Fruit fly (Drosophila melanogaster) whole organism, pupa: ENCODE data around the gene CG4995.

Experiments
- CG10348 ChIP-seq: fragments of 200-800 bp; sonication (Bioruptor generic); IDR thresholded peaks from 2 replicates; pipeline ENCODE4 v1.3.6; 2022; ENCODE audit warnings: missing biosample characterization, missing genetic modification characterization
- CG12605 ChIP-seq: fragments of 200-800 bp; sonication (Bioruptor generic); IDR thresholded peaks from 2 replicates; pipeline ENCODE4 v1.3.6; 2022; ENCODE audit warnings: missing biosample characterization, missing genetic modification characterization
- CG13204 ChIP-seq: fragments of 200-800 bp; sonication (Bioruptor generic); optimal IDR thresholded peaks from 2 replicates; lab custom pipeline; 2018; ENCODE audit warnings: missing biosample characterization, mild to moderate bottlenecking, missing genetic modification characterization, moderate library complexity
- CG14655 ChIP-seq: fragments of 200-800 bp; sonication (Bioruptor generic); optimal IDR thresholded peaks from 3 replicates; lab custom pipeline; 2017; ENCODE audit warnings: mild to moderate bottlenecking, missing biosample characterization, missing genetic modification reagents, missing genetic modification characterization
- CG15710 ChIP-seq: fragments of 200-800 bp; sonication (Bioruptor generic); optimal IDR thresholded peaks from 2 replicates; lab custom pipeline; 2018; ENCODE audit warnings: missing biosample characterization, mild to moderate bottlenecking, missing genetic modification characterization, moderate library complexity
- CG17806 ChIP-seq: fragments of 200-800 bp; sonication (Bioruptor generic); optimal IDR thresholded peaks from 2 replicates; lab custom pipeline; 2018; ENCODE audit warnings: missing biosample characterization, mild to moderate bottlenecking, missing genetic modification characterization, moderate library complexity
- CG32121 ChIP-seq: fragments of 200-800 bp; sonication (Bioruptor generic); IDR thresholded peaks from 2 replicates; pipeline ENCODE4 v1.3.6; 2022; ENCODE audit warnings: missing biosample characterization, missing genetic modification characterization
- CG34367 ChIP-seq: fragments of 200-800 bp; sonication (Bioruptor generic); optimal IDR thresholded peaks from 2 replicates; lab custom pipeline; 2018; ENCODE audit warnings: missing biosample characterization, mild to moderate bottlenecking, missing genetic modification characterization
- CG4496 ChIP-seq: fragments of 200-800 bp; sonication (Bioruptor generic); IDR thresholded peaks from 3 replicates; pipeline ENCODE4 v1.3.6; 2022; ENCODE audit warnings: missing biosample characterization, missing genetic modification characterization
- CG8159 ChIP-seq: fragments of 200-800 bp; sonication (Bioruptor generic); optimal IDR thresholded peaks from 3 replicates; lab custom pipeline; 2018; ENCODE audit warnings: missing biosample characterization, mild to moderate bottlenecking, missing genetic modification characterization, moderate library complexity
- CG8301 ChIP-seq: fragments of 200-800 bp; sonication (Bioruptor generic); optimal IDR thresholded peaks from 2 replicates; lab custom pipeline; 2018; ENCODE audit warnings: missing biosample characterization, mild to moderate bottlenecking, missing genetic modification characterization
- CG9948 ChIP-seq: fragments of 200-800 bp; sonication (Bioruptor generic); optimal IDR thresholded peaks from 2 replicates; lab custom pipeline; 2018; ENCODE audit warnings: missing biosample characterization, mild to moderate bottlenecking, missing genetic modification characterization, moderate library complexity
- D1 ChIP-seq: fragments of 200-800 bp; sonication (Bioruptor generic); optimal IDR thresholded peaks from 2 replicates; lab custom pipeline; 2018; ENCODE audit warnings: missing biosample characterization, mild to moderate bottlenecking, missing genetic modification characterization, moderate library complexity
- EcR ChIP-seq: fragments of 200-800 bp; sonication (Bioruptor generic); optimal IDR thresholded peaks from 3 replicates; lab custom pipeline; 2019; ENCODE audit warnings: missing biosample characterization, missing genetic modification characterization, mild to moderate bottlenecking, moderate library complexity, missing genetic modification reagents
- Ets98B ChIP-seq: fragments of 200-800 bp; sonication (Bioruptor generic); IDR thresholded peaks from 2 replicates; pipeline ENCODE4 v1.3.6; 2022; ENCODE audit warnings: missing biosample characterization, missing genetic modification characterization
- Pif1A ChIP-seq: fragments of 200-800 bp; sonication (Bioruptor generic); optimal IDR thresholded peaks from 3 replicates; lab custom pipeline; 2016; ENCODE audit warnings: missing biosample characterization, missing genetic modification characterization
- Pif1B ChIP-seq: fragments of 200-800 bp; sonication (Bioruptor generic); optimal IDR thresholded peaks from 3 replicates; lab custom pipeline; 2016; ENCODE audit warnings: missing biosample characterization, missing genetic modification characterization
- Snoo ChIP-seq: fragments of 200-800 bp; sonication (Bioruptor generic); optimal IDR thresholded peaks from 3 replicates; lab custom pipeline; 2017; ENCODE audit warnings: missing biosample characterization, mild to moderate bottlenecking, missing genetic modification characterization, inconsistent platforms
- fd96Ca ChIP-seq: fragments of 200-800 bp; sonication (Bioruptor generic); IDR thresholded peaks from 3 replicates; pipeline ENCODE4 v1.3.6; 2022; ENCODE audit warnings: missing biosample characterization, missing genetic modification characterization
- gl ChIP-seq: fragments of 200-800 bp; sonication (Bioruptor generic); optimal IDR thresholded peaks from 2 replicates; lab custom pipeline; 2018; ENCODE audit warnings: missing biosample characterization, mild to moderate bottlenecking, missing genetic modification characterization
- rn ChIP-seq: fragments of 200-800 bp; sonication (Bioruptor generic); IDR thresholded peaks from 2 replicates; pipeline ENCODE4 v1.3.6; 2022; ENCODE audit warnings: missing biosample characterization, missing genetic modification characterization

Gene CG4995

dm6 chr2L:10333091-10333991 is 11.1 kb downstream of the CG4995 start, which contains the start of gene GATAd:
GATAd (plus strand) TSS chr2L:10333734.
- no peak for TF ChIP-seq Snoo (tag; lab: Kevin White, UChicago)
- TF ChIP-seq CG15710 (tag; lab: Kevin White, UChicago) = no peak

DNA sequence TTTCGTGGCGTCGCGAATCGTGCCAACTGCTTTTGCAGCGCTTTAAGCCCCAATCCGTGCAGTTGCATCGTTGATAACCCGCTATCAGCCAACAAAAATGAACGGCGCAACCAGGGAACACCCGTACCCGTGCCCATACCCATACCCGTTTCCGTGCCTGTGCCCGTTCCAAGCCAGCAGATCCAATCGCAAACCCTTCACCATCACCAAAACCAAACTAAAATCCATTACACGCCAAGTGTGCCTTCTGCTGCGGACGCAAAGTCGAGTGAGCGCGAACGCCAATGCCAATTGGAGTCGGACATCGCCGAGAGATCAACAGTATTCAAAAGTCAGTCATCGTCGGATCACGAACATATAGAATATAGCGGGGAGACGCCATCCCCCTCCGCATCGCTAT is 11.9 kb downstream of the CG4995 start:
- TF ChIP-seq CG4496 (no peak), EcR (GFP tag; lab: Kevin White, UChicago) (no peak), D1 (tag; lab: Kevin White, UChicago) (no peak), CG10348 (GFP tag; lab: Robert Waterston, UW) (no peak), Pif1B (GFP tag; lab: Kevin White, UChicago) (no peak), CG32121 (GFP tag; lab: Robert Waterston, UW) (no peak), CG8301 (tag; lab: Kevin White, UChicago) (no peak), CG13204 (no peak), CG14655 (GFP tag; lab: Kevin White, UChicago) (no peak), CG8159 (no peak)

DNA sequence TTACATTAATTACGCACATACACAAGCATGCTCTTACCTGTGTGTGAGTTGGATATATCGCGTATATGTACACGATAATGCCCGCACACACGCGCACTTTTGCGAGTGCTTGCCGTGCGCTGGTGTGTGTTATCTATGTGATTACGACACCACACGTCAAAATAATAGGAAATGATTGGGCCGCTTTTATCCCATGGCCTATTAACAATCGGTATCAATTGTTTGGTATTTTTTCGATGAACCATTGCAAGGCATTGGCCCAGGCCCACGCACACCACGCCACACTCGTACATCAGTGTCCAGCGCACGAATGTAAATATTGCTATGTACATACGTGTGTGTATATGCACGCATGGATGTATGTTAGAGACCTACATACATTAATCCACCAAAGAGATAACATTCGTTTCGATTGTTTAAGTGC is 12.6 kb downstream of the CG4995 start:
- peak; percentile 48 for TF ChIP-seq CG34367 (tag; lab: Kevin White, UChicago)
- peak; percentile 5 for TF ChIP-seq CG9948 (tag; lab: Kevin White, UChicago)
- TF ChIP-seq Ets98B (GFP tag; lab: Robert Waterston, UW) = peak; percentile 64; the same call in 1 of the 2 replicates
- peak; percentile 21 for TF ChIP-seq CG8301 (tag; lab: Kevin White, UChicago)
- TF ChIP-seq Pif1B (GFP tag; lab: Kevin White, UChicago) = peak; percentile 63
- peak; percentile 28 for TF ChIP-seq gl (tag; lab: Kevin White, UChicago)
- TF ChIP-seq rn = no peak
- TF ChIP-seq D1 (tag; lab: Kevin White, UChicago) = no peak
- no peak for TF ChIP-seq CG13204
- TF ChIP-seq CG17806 (tag; lab: Kevin White, UChicago) = peak; percentile 28
- no peak for TF ChIP-seq CG10348 (GFP tag; lab: Robert Waterston, UW)
- TF ChIP-seq CG15710 (tag; lab: Kevin White, UChicago) = peak; percentile 14
- no peak for TF ChIP-seq CG4496
- peak; percentile 30 for TF ChIP-seq Snoo (tag; lab: Kevin White, UChicago)
- TF ChIP-seq fd96Ca (GFP tag; lab: Robert Waterston, UW) = no peak
- no peak for TF ChIP-seq Pif1A
- peak; percentile 84 for TF ChIP-seq EcR (GFP tag; lab: Kevin White, UChicago)
- TF ChIP-seq CG32121 (GFP tag; lab: Robert Waterston, UW) = peak; percentile 51; the same call in 1 of the 2 replicates

DNA sequence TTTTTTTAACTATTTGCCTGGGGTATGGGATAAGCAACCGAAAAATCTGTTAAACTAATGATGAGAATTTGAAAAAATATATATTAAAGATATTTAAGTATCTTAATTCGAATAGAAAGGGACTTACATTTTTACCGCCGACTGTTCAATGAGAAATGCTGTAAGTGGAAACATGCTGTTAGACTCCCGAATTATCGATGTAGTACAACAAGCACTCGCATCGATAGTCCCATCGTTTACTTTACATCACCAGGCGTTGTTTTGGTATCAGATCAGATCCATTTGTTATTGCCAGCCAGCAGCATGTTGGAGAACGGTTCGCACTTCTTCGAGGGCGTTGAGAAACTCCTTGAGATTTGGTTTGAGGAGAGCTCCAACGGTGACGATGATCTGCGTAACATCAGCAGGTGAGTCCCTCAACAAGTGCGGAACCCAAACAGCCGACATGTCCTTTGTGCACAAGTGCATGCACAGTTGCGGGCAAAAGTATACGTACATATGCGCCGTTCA is 17.0 kb downstream of the CG4995 start, which contains the start of gene SamDC:
TSS of gene SamDC (plus strand) at position 246 of the 510 bp plus-strand sequence.
- TF ChIP-seq gl (tag; lab: Kevin White, UChicago) = no peak
- TF ChIP-seq CG14655 (GFP tag; lab: Kevin White, UChicago) = no peak
- TF ChIP-seq Ets98B (GFP tag; lab: Robert Waterston, UW) = peak; percentile 36; the same call in 1 of the 2 replicates
- peak; percentile 11; the same call in 1 of the 2 replicates for TF ChIP-seq CG32121 (GFP tag; lab: Robert Waterston, UW)
- no peak for TF ChIP-seq CG13204
- no peak for TF ChIP-seq CG10348 (GFP tag; lab: Robert Waterston, UW)
- TF ChIP-seq CG12605 (GFP tag; lab: Robert Waterston, UW) = 0 out of 2 replicates have a peak, but pooled peaks have one; percentile 23
- no peak for TF ChIP-seq CG17806 (tag; lab: Kevin White, UChicago)
- no peak for TF ChIP-seq CG8301 (tag; lab: Kevin White, UChicago)
- no peak for TF ChIP-seq D1 (tag; lab: Kevin White, UChicago)
- peak; percentile 3 for TF ChIP-seq CG9948 (tag; lab: Kevin White, UChicago)
- TF ChIP-seq CG34367 (tag; lab: Kevin White, UChicago) = no peak
- no peak for TF ChIP-seq fd96Ca (GFP tag; lab: Robert Waterston, UW)
- TF ChIP-seq Pif1B (GFP tag; lab: Kevin White, UChicago) = no peak
- TF ChIP-seq CG15710 (tag; lab: Kevin White, UChicago) = peak; percentile 36
- TF ChIP-seq Snoo (tag; lab: Kevin White, UChicago) = peak; percentile 25
- no peak for TF ChIP-seq CG4496
- TF ChIP-seq rn = no peak
- peak; percentile 39 for TF ChIP-seq CG8159
- TF ChIP-seq Pif1A = peak; percentile 19
- no peak for TF ChIP-seq EcR (GFP tag; lab: Kevin White, UChicago)

DNA sequence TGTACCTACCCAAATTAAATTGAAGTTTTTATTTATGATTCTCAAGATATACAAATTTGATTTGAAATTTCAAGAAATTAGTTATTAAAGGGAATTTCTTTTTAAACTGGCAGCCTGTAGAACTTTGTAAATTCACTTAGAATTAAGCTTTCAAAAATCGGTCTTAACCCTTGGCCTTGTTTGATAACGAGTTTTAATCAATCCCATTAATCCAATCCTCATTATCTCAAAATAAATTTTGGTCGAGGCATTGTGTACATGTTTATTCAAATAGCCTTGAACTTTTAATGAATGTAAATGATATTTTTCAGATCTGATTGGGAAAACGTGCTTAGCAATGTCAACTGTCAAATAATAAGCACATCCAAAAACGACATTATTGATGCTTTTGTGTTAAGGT is 17.6 kb downstream of the CG4995 start:
- TF ChIP-seq Ets98B (GFP tag; lab: Robert Waterston, UW) (no peak), CG32121 (GFP tag; lab: Robert Waterston, UW) (no peak)
- TF ChIP-seq, all 21 proteins: peak for 0

- TF ChIP-seq CG8301 (tag; lab: Kevin White, UChicago) (no peak), CG17806 (tag; lab: Kevin White, UChicago) (peak; percentile 7), CG9948 (tag; lab: Kevin White, UChicago) (peak; percentile 4), fd96Ca (GFP tag; lab: Robert Waterston, UW) (no peak), CG14655 (GFP tag; lab: Kevin White, UChicago) (no peak), CG4496 (no peak), CG12605 (GFP tag; lab: Robert Waterston, UW) (no peak), CG32121 (GFP tag; lab: Robert Waterston, UW) (no peak), CG13204 (no peak), gl (tag; lab: Kevin White, UChicago) (no peak), Snoo (tag; lab: Kevin White, UChicago) (peak; percentile 13), Pif1B (GFP tag; lab: Kevin White, UChicago) (no peak), CG15710 (tag; lab: Kevin White, UChicago) (peak; percentile 6)
These were observed 19.1 kb downstream of the CG4995 start, which contains the start of gene CG31715 for dm6 chr2L:10341405-10341804. CG31715 (plus strand) TSS chr2L:10341616.
